Worm (Caenorhabditis elegans) whole organism, L4/young adult: ENCODE measurements around the gene trd-1.

Source experiments
- W03F9.2 ChIP-seq: fragments of 150-350 bp; optimal IDR thresholded peaks from 2 replicates; lab custom pipeline; 2014; ENCODE audit warnings: missing biosample characterization, missing genetic modification characterization
- dao-5 ChIP-seq: sonication (generic microtip); optimal IDR thresholded peaks from 2 replicates; lab custom pipeline; 2016; ENCODE audit warnings: missing genotype, missing genetic modification characterization, moderate library complexity, missing compliant biosample characterization
- him-1 ChIP-seq: sonication (generic microtip); optimal IDR thresholded peaks from 2 replicates; lab custom pipeline; 2016; ENCODE audit warnings: missing genotype, missing genetic modification reagents, missing genetic modification characterization, missing compliant biosample characterization

DNA sequence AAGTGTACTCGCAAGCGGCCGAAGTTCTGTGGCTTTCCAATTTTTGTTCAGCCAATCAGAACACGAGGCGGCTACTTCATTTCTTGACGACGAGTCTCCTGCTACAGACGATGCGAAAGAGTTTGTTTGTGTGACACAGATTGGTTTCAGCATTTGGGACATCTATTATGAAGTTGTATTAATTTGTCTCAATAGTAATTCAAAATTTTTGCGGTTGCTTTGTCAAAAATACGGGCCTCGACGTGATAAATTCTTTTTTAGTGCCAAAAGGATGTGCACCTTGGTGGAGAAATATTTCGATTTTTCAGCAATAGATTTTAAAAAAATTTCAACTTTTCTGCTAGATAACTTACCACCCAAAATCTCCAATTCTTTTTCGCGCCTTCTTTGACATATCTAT, 15.5 kb upstream of the trd-1 start:
- TF ChIP-seq him-1 (tag; lab: Kevin White, UChicago) = no peak
- TF ChIP-seq dao-5 (tag; lab: Kevin White, UChicago) = no peak
- TF ChIP-seq W03F9.2 (tag; lab: Kevin White, UChicago) = no peak
